Fruit fly (Drosophila melanogaster) whole organism, embryonic: Measurements from ENCODE around the gene Nmdar1.
A peak's percentile ranks its signal among the peaks of the same experiment; 100 is the strongest.

ENCODE experiments used
- ATbp ChIP-seq: fragments of 200-800 bp; sonication (Bioruptor generic); optimal IDR thresholded peaks from 2 replicates; lab custom pipeline; 2017; ENCODE audit warnings: missing biosample characterization, mild to moderate bottlenecking, missing genetic modification characterization, missing genetic modification reagents
- Aef1 ChIP-seq: fragments of 200-800 bp; sonication (Bioruptor generic); IDR thresholded peaks from 3 replicates; pipeline ENCODE4 v1.3.6; 2022; ENCODE audit warnings: missing biosample characterization, missing genetic modification characterization
- CG10654 ChIP-seq: fragments of 200-800 bp; sonication (Bioruptor generic); optimal IDR thresholded peaks from 2 replicates; lab custom pipeline; 2016; ENCODE audit warnings: missing biosample characterization, missing genetic modification characterization
- CG11695 ChIP-seq: fragments of 200-800 bp; sonication (Bioruptor generic); IDR thresholded peaks from 3 replicates; pipeline ENCODE4 v1.3.6; 2022; ENCODE audit warnings: missing biosample characterization, missing genetic modification characterization
- CG12299 ChIP-seq: fragments of 200-800 bp; sonication (Bioruptor generic); optimal IDR thresholded peaks from 2 replicates; lab custom pipeline; 2018; ENCODE audit warnings: missing biosample characterization, mild to moderate bottlenecking, missing genetic modification characterization
- CG14014 ChIP-seq: fragments of 200-800 bp; sonication (Bioruptor generic); IDR thresholded peaks from 2 replicates; pipeline ENCODE4 v1.3.6; 2022; ENCODE audit warnings: missing biosample characterization, missing genetic modification characterization
- CG15011 ChIP-seq: fragments of 200-800 bp; sonication (Bioruptor generic); optimal IDR thresholded peaks from 3 replicates; lab custom pipeline; 2018; ENCODE audit warnings: missing biosample characterization, mild to moderate bottlenecking, missing genetic modification characterization
- CG1603 ChIP-seq: fragments of 200-800 bp; sonication (Bioruptor generic); optimal IDR thresholded peaks from 2 replicates; lab custom pipeline; 2019; ENCODE audit warnings: missing biosample characterization, mild to moderate bottlenecking, missing genetic modification characterization, moderate library complexity
- CG17802 ChIP-seq: fragments of 200-800 bp; sonication (Bioruptor generic); optimal IDR thresholded peaks from 2 replicates; lab custom pipeline; 2018; ENCODE audit warnings: missing biosample characterization, mild to moderate bottlenecking, missing genetic modification characterization, moderate library complexity
- CG2678 ChIP-seq: fragments of 200-800 bp; sonication (Bioruptor generic); optimal IDR thresholded peaks from 3 replicates; lab custom pipeline; 2019; ENCODE audit warnings: missing biosample characterization, mild to moderate bottlenecking, missing genetic modification characterization, moderate library complexity
- CG3281 ChIP-seq: fragments of 200-800 bp; sonication (Bioruptor generic); optimal IDR thresholded peaks from 3 replicates; lab custom pipeline; 2017; ENCODE audit warnings: missing biosample characterization, mild to moderate bottlenecking, missing genetic modification characterization
- CG3407 ChIP-seq: fragments of 200-800 bp; sonication (Bioruptor generic); optimal IDR thresholded peaks from 2 replicates; lab custom pipeline; 2018; ENCODE audit warnings: missing biosample characterization, mild to moderate bottlenecking, missing genetic modification characterization
- CG4360 ChIP-seq: fragments of 200-800 bp; sonication (Bioruptor generic); IDR thresholded peaks from 2 replicates; pipeline ENCODE4 v1.3.6; 2022; ENCODE audit warnings: missing biosample characterization, missing genetic modification characterization
- CG4404 ChIP-seq: fragments of 200-800 bp; sonication (Bioruptor generic); IDR thresholded peaks from 2 replicates; pipeline ENCODE4 v1.3.6; 2022; ENCODE audit warnings: missing biosample characterization, missing genetic modification characterization
- CG7963 ChIP-seq: fragments of 200-800 bp; sonication (Bioruptor generic); IDR thresholded peaks from 3 replicates; pipeline ENCODE4 v1.3.6; 2022; ENCODE audit warnings: missing biosample characterization, missing genetic modification characterization; ENCODE audit not compliant: partially characterized antibody
- CG9437 ChIP-seq: fragments of 200-800 bp; sonication (Bioruptor generic); optimal IDR thresholded peaks from 2 replicates; lab custom pipeline; 2018; ENCODE audit warnings: missing biosample characterization, mild to moderate bottlenecking, missing genetic modification characterization
- Chrac-16 ChIP-seq: fragments of 200-800 bp; sonication (Bioruptor generic); optimal IDR thresholded peaks from 3 replicates; lab custom pipeline; 2016; ENCODE audit warnings: missing biosample characterization, missing genetic modification characterization
- Dbx ChIP-seq: fragments of 200-800 bp; sonication (Bioruptor generic); IDR thresholded peaks from 3 replicates; pipeline ENCODE4 v1.3.6; 2022; ENCODE audit warnings: missing biosample characterization, missing genetic modification characterization
- Eip74EF ChIP-seq, 2 experiments: fragments of 200-800 bp in 1 of 2; fragments of >200 bp in 1 of 2; sonication (Bioruptor generic) in 1 of 2; optimal IDR thresholded peaks; 2 replicates each; lab custom pipeline; 2017 to 2019; ENCODE audit warnings: missing biosample characterization in 2 of 2, missing genetic modification characterization in 2 of 2, mild to moderate bottlenecking in 1 of 2, moderate library complexity in 1 of 2
- H15 ChIP-seq: fragments of 200-800 bp; sonication (Bioruptor generic); IDR thresholded peaks from 3 replicates; pipeline ENCODE4 v1.3.6; 2022; ENCODE audit warnings: missing biosample characterization, missing genetic modification characterization
- Hey ChIP-seq: fragments of 200-800 bp; sonication (Bioruptor generic); optimal IDR thresholded peaks from 3 replicates; lab custom pipeline; 2018; ENCODE audit warnings: missing biosample characterization, mild to moderate bottlenecking, missing genetic modification characterization
- HmgZ ChIP-seq: fragments of 200-800 bp; sonication (Bioruptor generic); optimal IDR thresholded peaks from 2 replicates; lab custom pipeline; 2018; ENCODE audit warnings: missing biosample characterization, mild to moderate bottlenecking, missing genetic modification characterization
- Hmr ChIP-seq: fragments of 200-800 bp; sonication (Bioruptor generic); optimal IDR thresholded peaks from 3 replicates; lab custom pipeline; 2017; ENCODE audit warnings: mild to moderate bottlenecking, missing biosample characterization, missing genetic modification reagents, missing genetic modification characterization
- Hmx ChIP-seq: fragments of 200-800 bp; sonication (Bioruptor generic); optimal IDR thresholded peaks from 2 replicates; lab custom pipeline; 2016; ENCODE audit warnings: missing biosample characterization, missing genetic modification characterization
- Hr78 ChIP-seq, 2 experiments: fragments of 200-800 bp in 1 of 2; fragments of >200 bp in 1 of 2; sonication (Bioruptor generic) in 1 of 2; optimal IDR thresholded peaks; 2 replicates each; lab custom pipeline; 2017 to 2019; ENCODE audit warnings: missing biosample characterization in 2 of 2, missing genetic modification characterization in 2 of 2, mild to moderate bottlenecking in 1 of 2, moderate library complexity in 1 of 2
- MBD-R2 ChIP-seq: fragments of 200-800 bp; sonication (Bioruptor generic); IDR thresholded peaks from 2 replicates; pipeline ENCODE4 v1.3.6; 2022; ENCODE audit warnings: missing biosample characterization, missing genetic modification characterization
- Mrtf ChIP-seq: fragments of 200-800 bp; sonication (Bioruptor generic); IDR thresholded peaks from 3 replicates; pipeline ENCODE4 v1.3.6; 2022; ENCODE audit warnings: missing biosample characterization, missing genetic modification characterization
- Rx ChIP-seq: fragments of 200-800 bp; sonication (Bioruptor generic); IDR thresholded peaks from 2 replicates; pipeline ENCODE4 v1.3.6; 2022; ENCODE audit warnings: missing biosample characterization, missing genetic modification characterization
- al ChIP-seq: fragments of 200-800 bp; sonication (Bioruptor generic); IDR thresholded peaks from 2 replicates; pipeline ENCODE4 v1.3.6; 2022; ENCODE audit warnings: missing biosample characterization, missing genetic modification characterization
- amos ChIP-seq: fragments of 200-800 bp; sonication (Bioruptor generic); IDR thresholded peaks from 2 replicates; pipeline ENCODE4 v1.3.6; 2022; ENCODE audit warnings: missing biosample characterization, missing genetic modification characterization; ENCODE audit not compliant: partially characterized antibody
- ase ChIP-seq: fragments of 200-800 bp; sonication (Bioruptor generic); IDR thresholded peaks from 3 replicates; pipeline ENCODE4 v1.3.6; 2022; ENCODE audit warnings: missing biosample characterization, missing genetic modification characterization
- bbx ChIP-seq: fragments of 200-800 bp; sonication (Bioruptor generic); IDR thresholded peaks from 2 replicates; pipeline ENCODE4 v1.3.6; 2022; ENCODE audit warnings: missing biosample characterization, missing genetic modification characterization; ENCODE audit not compliant: partially characterized antibody
- chm ChIP-seq: fragments of 200-800 bp; sonication (Bioruptor generic); IDR thresholded peaks from 2 replicates; pipeline ENCODE4 v1.3.6; 2022; ENCODE audit warnings: missing biosample characterization, missing genetic modification characterization
- crol ChIP-seq: fragments of 200-800 bp; sonication (Bioruptor generic); IDR thresholded peaks from 2 replicates; pipeline ENCODE4 v1.3.6; 2022; ENCODE audit warnings: missing biosample characterization, missing genetic modification characterization
- dan ChIP-seq: fragments of 200-800 bp; sonication (Bioruptor generic); IDR thresholded peaks from 2 replicates; pipeline ENCODE4 v1.3.6; 2022; ENCODE audit warnings: missing biosample characterization, missing genetic modification characterization
- fd96Cb ChIP-seq: fragments of 200-800 bp; sonication (Bioruptor generic); optimal IDR thresholded peaks from 2 replicates; lab custom pipeline; 2018; ENCODE audit warnings: missing biosample characterization, mild to moderate bottlenecking, missing genetic modification characterization, moderate library complexity
- fu2 ChIP-seq: fragments of 200-800 bp; sonication (Bioruptor generic); optimal IDR thresholded peaks from 2 replicates; lab custom pipeline; 2016; ENCODE audit warnings: missing biosample characterization, missing genetic modification characterization
- hkb ChIP-seq, 2 experiments: fragments of 200-800 bp in 1 of 2; fragments of >200 bp in 1 of 2; sonication (Bioruptor generic) in 1 of 2; IDR thresholded peaks in 1 of 2; optimal IDR thresholded peaks in 1 of 2; 2 replicates each; pipeline versions ENCODE4 v1.3.6 to Lab custom; 2017 to 2022; ENCODE audit warnings: missing biosample characterization in 1 of 2, missing genetic modification characterization in 1 of 2
- hth ChIP-seq: fragments of >200 bp; optimal IDR thresholded peaks from 2 replicates; lab custom pipeline; 2017; ENCODE audit warnings: inconsistent platforms
- lilli ChIP-seq: fragments of 200-800 bp; sonication (Bioruptor generic); optimal IDR thresholded peaks from 3 replicates; lab custom pipeline; 2016; ENCODE audit warnings: missing biosample characterization, missing genetic modification characterization
- lov ChIP-seq, 2 experiments: fragments of 200-800 bp in 1 of 2; fragments of >200 bp in 1 of 2; sonication (Bioruptor generic) in 1 of 2; IDR thresholded peaks in 1 of 2; optimal IDR thresholded peaks in 1 of 2; 2 replicates in 1 of 2; 3 replicates in 1 of 2; pipeline versions ENCODE4 v1.3.6 to Lab custom; 2017 to 2022; ENCODE audit warnings: missing biosample characterization in 1 of 2, missing genetic modification characterization in 1 of 2
- onecut ChIP-seq: fragments of 200-800 bp; sonication (Bioruptor generic); IDR thresholded peaks from 2 replicates; pipeline ENCODE4 v1.3.6; 2022; ENCODE audit warnings: missing biosample characterization, missing genetic modification characterization
- pzg ChIP-seq: fragments of 200-800 bp; sonication (Bioruptor generic); optimal IDR thresholded peaks from 3 replicates; lab custom pipeline; 2018; ENCODE audit warnings: missing biosample characterization, mild to moderate bottlenecking, missing genetic modification characterization, moderate library complexity
- sens ChIP-seq: fragments of 200-800 bp; sonication (Bioruptor generic); peaks from one replicate; lab custom pipeline; 2016; ENCODE audit warnings: missing biosample characterization, missing genetic modification characterization
- tap ChIP-seq: fragments of 200-800 bp; optimal IDR thresholded peaks from 3 replicates; lab custom pipeline; 2019; ENCODE audit warnings: missing biosample characterization, mild to moderate bottlenecking, missing genetic modification characterization, moderate library complexity
- ttk ChIP-seq: fragments of 200-800 bp; sonication (Bioruptor generic); IDR thresholded peaks from 2 replicates; pipeline ENCODE4 v2.1.2; 2022; ENCODE audit warnings: missing biosample characterization, missing genetic modification characterization
- unpg ChIP-seq: fragments of 200-800 bp; sonication (Bioruptor generic); optimal IDR thresholded peaks from 3 replicates; lab custom pipeline; 2018; ENCODE audit warnings: missing biosample characterization, mild to moderate bottlenecking, missing genetic modification characterization, moderate library complexity
- vfl ChIP-seq: fragments of 200-800 bp; sonication (Bioruptor generic); optimal IDR thresholded peaks from 2 replicates; lab custom pipeline; 2016; ENCODE audit warnings: missing biosample characterization, missing genetic modification characterization
- zfh1 ChIP-seq: fragments of 200-800 bp; sonication (Bioruptor generic); IDR thresholded peaks from 3 replicates; pipeline ENCODE4 v1.3.6; 2022; ENCODE audit warnings: missing biosample characterization, missing genetic modification characterization

Nmdar1 gene

dm6 chr3R:5463199-5463949 lies 59.8 kb downstream of the Nmdar1 start (continued):
- TF ChIP-seq MBD-R2 (GFP tag; lab: Robert Waterston, UW) (peak; percentile 79), hkb (optimal IDR thresholded peaks at IDR 0.05; lab: Kevin White, UChicago) (no peak), hkb (GFP tag; IDR thresholded peaks at IDR 0.05; lab: Robert Waterston, UW) (no peak), Hmr (GFP tag; lab: Kevin White, UChicago) (peak; percentile 17), H15 (GFP tag; lab: Robert Waterston, UW) (no peak), CG2678 (tag; lab: Kevin White, UChicago) (no peak), chm (GFP tag; lab: Robert Waterston, UW) (no peak), Eip74EF (GFP tag; optimal IDR thresholded peaks at IDR 0.05; lab: Kevin White, UChicago) (no peak), CG3407 (no peak), ase (GFP tag; lab: Robert Waterston, UW) (no peak), CG9437 (GFP tag; lab: Kevin White, UChicago) (no peak), CG1603 (tag; lab: Kevin White, UChicago) (peak; percentile 61), CG4404 (GFP tag; lab: Robert Waterston, UW) (no peak), sens (GFP tag; lab: Kevin White, UChicago) (peak; percentile 49), CG11695 (GFP tag; lab: Robert Waterston, UW) (no peak), Chrac-16 (GFP tag; lab: Kevin White, UChicago) (no peak), CG4360 (GFP tag; lab: Robert Waterston, UW) (no peak), CG14014 (GFP tag; lab: Robert Waterston, UW) (no peak), fu2 (GFP tag; lab: Kevin White, UChicago) (no peak), bbx (GFP tag; lab: Robert Waterston, UW) (peak; percentile 22; the same call in 1 of the 2 replicates), HmgZ (peak; percentile 59), lov (optimal IDR thresholded peaks at IDR 0.05; lab: Kevin White, UChicago) (no peak), lov (GFP tag; IDR thresholded peaks at IDR 0.05; lab: Robert Waterston, UW) (no peak), fd96Cb (tag; lab: Kevin White, UChicago) (no peak), tap (tag; lab: Kevin White, UChicago) (no peak), Rx (no peak), crol (GFP tag; lab: Robert Waterston, UW) (peak; percentile 86), amos (GFP tag; lab: Robert Waterston, UW) (no peak), CG7963 (GFP tag; lab: Robert Waterston, UW) (no peak), CG10654 (no peak), ttk (GFP tag; lab: Robert Waterston, UW) (no peak), vfl (no peak), dan (GFP tag; lab: Robert Waterston, UW) (no peak), Dbx (GFP tag; lab: Robert Waterston, UW) (no peak), Mrtf (GFP tag; lab: Robert Waterston, UW) (no peak), CG3281 (GFP tag; lab: Kevin White, UChicago) (no peak), hth (no peak), pzg (peak; percentile 55), unpg (no peak), Hmx (no peak), Hey (tag; lab: Kevin White, UChicago) (no peak), ATbp (GFP tag; lab: Kevin White, UChicago) (no peak), CG12299 (no peak), Hr78 (GFP tag; optimal IDR thresholded peaks at IDR 0.05; lab: Kevin White, UChicago) (no peak), Aef1 (GFP tag; lab: Robert Waterston, UW) (no peak), lilli (no peak), CG15011 (no peak), onecut (GFP tag; lab: Robert Waterston, UW) (no peak), zfh1 (no peak), CG17802 (no peak), al (GFP tag; lab: Robert Waterston, UW) (no peak)
